Worm (Caenorhabditis elegans): ENCODE results near the gene yju-2.

Gene yju-2

ce11 chrIII:7185473-7185872, 1.3 kb downstream of the yju-2 start, which contains the start of gene F37C12.14:
Gene F37C12.14, minus strand, starts transcription at chrIII:7185573.
- TF ChIP-seq lin-13 (GFP tag; optimal IDR thresholded peaks at IDR 0.05) (no peak), ztf-4 (tag; optimal IDR thresholded peaks at IDR 0.05) (no peak), pax-3 (tag; optimal IDR thresholded peaks at IDR 0.05) (no peak), hlh-4 (tag; optimal IDR thresholded peaks at IDR 0.05) (no peak), irx-1 (tag; optimal IDR thresholded peaks at IDR 0.05) (no peak), egl-27 (tag; optimal IDR thresholded peaks at IDR 0.05) (no peak), efl-1 (optimal IDR thresholded peaks at IDR 0.05) (no peak), efl-1 (GFP tag; optimal IDR thresholded peaks at IDR 0.05 in 1 of 2) (no peak), unc-62 (GFP tag; optimal IDR thresholded peaks at IDR 0.05) (no peak), xbp-1 (tag; optimal IDR thresholded peaks at IDR 0.05) (no peak), ztf-11 (tag; optimal IDR thresholded peaks at IDR 0.05) (no peak), rnt-1 (tag; optimal IDR thresholded peaks at IDR 0.05) (no peak), sptf-1 (tag; optimal IDR thresholded peaks at IDR 0.05) (no peak), skn-1 (tag; optimal IDR thresholded peaks at IDR 0.05) (no peak)

- TF ChIP-seq hlh-17 (GFP tag; optimal IDR thresholded peaks at IDR 0.05; ENCODE audit: borderline replicate concordance) (no peak), jun-1 (tag; optimal IDR thresholded peaks at IDR 0.05) (no peak), lsy-2 (tag; optimal IDR thresholded peaks at IDR 0.05) (peak in 1 of 2 experiments; percentile 5), elt-2 (tag; optimal IDR thresholded peaks at IDR 0.05) (peak; percentile 37), efl-1 (optimal IDR thresholded peaks at IDR 0.05) (no peak), efl-1 (GFP tag; optimal IDR thresholded peaks at IDR 0.05 in 1 of 2) (peak in 1 of 2 experiments; percentile 14), sup-37 (GFP tag; optimal IDR thresholded peaks at IDR 0.05) (no peak), nhr-12 (tag; optimal IDR thresholded peaks at IDR 0.05) (no peak), snpc-4 (tag; optimal IDR thresholded peaks at IDR 0.05) (no peak), unc-86 (tag; optimal IDR thresholded peaks at IDR 0.05) (no peak)
Measured at ce11 chrIII:7188300-7189052, 4.3 kb downstream of the yju-2 start, which contains the start of the genes F37C12.21 and F37C12.10. Gene F37C12.21, plus strand, starts transcription at chrIII:7188357. Gene F37C12.10, minus strand, starts transcription at chrIII:7188384.

- peak; percentile 79 for TF ChIP-seq nhr-77 (tag; optimal IDR thresholded peaks at IDR 0.05)
- 0 out of 2 replicates have a peak, but pooled peaks have one; percentile 9 for TF ChIP-seq ceh-88 (GFP tag; IDR thresholded peaks at IDR 0.05)
- no peak for TF ChIP-seq ceh-90 (tag; optimal IDR thresholded peaks at IDR 0.05)
- TF ChIP-seq mep-1 (tag; optimal IDR thresholded peaks at IDR 0.05) = peak; percentile 80
- TF ChIP-seq zag-1 (tag; optimal IDR thresholded peaks at IDR 0.05) = no peak
- peak; percentile 76 for TF ChIP-seq fkh-8 (tag; optimal IDR thresholded peaks at IDR 0.05)
- TF ChIP-seq dsc-1 (tag; optimal IDR thresholded peaks at IDR 0.05) = peak; percentile 74
- peak; percentile 73 for TF ChIP-seq jun-1 (tag; optimal IDR thresholded peaks at IDR 0.05)
- peak; percentile 60 for TF ChIP-seq pax-3 (tag; optimal IDR thresholded peaks at IDR 0.05)
- TF ChIP-seq tbx-2 (tag; optimal IDR thresholded peaks at IDR 0.05) = peak; percentile 88
- peak; percentile 10 for TF ChIP-seq hpl-2 (GFP tag; optimal IDR thresholded peaks at IDR 0.05)
- no peak for TF ChIP-seq sptf-1 (tag; optimal IDR thresholded peaks at IDR 0.05)
- no peak for TF ChIP-seq aha-1 (tag; optimal IDR thresholded peaks at IDR 0.05)
- TF ChIP-seq ztf-4 (tag; optimal IDR thresholded peaks at IDR 0.05) = peak; percentile 29
- TF ChIP-seq dpl-1 (GFP tag; optimal IDR thresholded peaks at IDR 0.05) = peak; percentile 73 to 84 (median 82)
- peak; percentile 89 for TF ChIP-seq nhr-71 (tag; optimal IDR thresholded peaks at IDR 0.05)
- no peak for TF ChIP-seq Y116A8C.19 (tag; optimal IDR thresholded peaks at IDR 0.05; ENCODE audit: borderline replicate concordance)
- TF ChIP-seq blmp-1 (tag; optimal IDR thresholded peaks at IDR 0.05) = peak; percentile 70
- TF ChIP-seq sup-37 (GFP tag; optimal IDR thresholded peaks at IDR 0.05) = no peak
- peak; percentile 47 for TF ChIP-seq lir-3 (tag; optimal IDR thresholded peaks at IDR 0.05; ENCODE audit: poor library complexity)
- TF ChIP-seq nhr-84 (tag; optimal IDR thresholded peaks at IDR 0.05) = no peak
- TF ChIP-seq fkh-10 (GFP tag; optimal IDR thresholded peaks at IDR 0.05) = peak; percentile 12
- peak; percentile 10 to 63 for TF ChIP-seq egl-27 (tag; optimal IDR thresholded peaks at IDR 0.05)
- peak in 1 of 2 experiments; percentile 59 for TF ChIP-seq ztf-11 (tag; optimal IDR thresholded peaks at IDR 0.05)
- TF ChIP-seq nhr-11 (tag; optimal IDR thresholded peaks at IDR 0.05) = peak; percentile 1
- TF ChIP-seq nhr-28 (tag; optimal IDR thresholded peaks at IDR 0.05) = no peak
- peak; percentile 43 for TF ChIP-seq fos-1 (tag; optimal IDR thresholded peaks at IDR 0.05)
- peak; percentile 22 for TF ChIP-seq egl-13 (tag; optimal IDR thresholded peaks at IDR 0.05)
- no peak for TF ChIP-seq ets-5 (GFP tag; IDR thresholded peaks at IDR 0.05)
- peak; percentile 92 to 94 for TF ChIP-seq lsy-2 (tag; optimal IDR thresholded peaks at IDR 0.05)
- no peak for TF ChIP-seq ceh-63 (GFP tag; optimal IDR thresholded peaks at IDR 0.05)
- TF ChIP-seq rnt-1 (tag; optimal IDR thresholded peaks at IDR 0.05) = peak; percentile 82
- no peak for TF ChIP-seq efl-3 (GFP tag; optimal IDR thresholded peaks at IDR 0.05)
Measured at ce11 chrIII:7189581-7190128, 5.5 kb downstream of the yju-2 start, which contains the start of gene rps-21. Gene rps-21, minus strand, starts transcription at chrIII:7189631.
